Worm (Caenorhabditis elegans) whole organism, L2 larva: ENCODE data around the gene gly-20.

Experiments
- C34F6.9 ChIP-seq: fragments of 150-350 bp; optimal IDR thresholded peaks from 2 replicates; lab custom pipeline; 2014; ENCODE audit warnings: missing biosample characterization, missing genetic modification characterization
- F13H6.1 ChIP-seq: sonication (generic microtip); optimal IDR thresholded peaks from 2 replicates; lab custom pipeline; 2016; ENCODE audit warnings: missing genetic modification characterization, missing compliant biosample characterization
- R02D3.7 ChIP-seq: fragments of 150-350 bp; optimal IDR thresholded peaks from 2 replicates; lab custom pipeline; 2014; ENCODE audit warnings: missing biosample characterization, missing genetic modification characterization
- Y55F3AM.14 ChIP-seq: fragments of 200-800 bp; sonication (Bioruptor generic); optimal IDR thresholded peaks from 2 replicates; lab custom pipeline; 2018; ENCODE audit warnings: mild to moderate bottlenecking, missing genetic modification characterization, missing compliant biosample characterization
- ZK546.5 ChIP-seq: sonication (generic microtip); optimal IDR thresholded peaks from 2 replicates; lab custom pipeline; 2017; ENCODE audit warnings: missing biosample characterization, missing genetic modification characterization
- aly-2 ChIP-seq: fragments of 150-350 bp; optimal IDR thresholded peaks from 2 replicates; lab custom pipeline; 2014; ENCODE audit warnings: missing biosample characterization, missing genetic modification characterization
- ama-1 ChIP-seq: fragments of 150-350 bp; optimal IDR thresholded peaks from 2 replicates; lab custom pipeline; 2018; ENCODE audit warnings: inconsistent platforms
- ceh-16 ChIP-seq: fragments of 150-350 bp; optimal IDR thresholded peaks from 2 replicates; lab custom pipeline; 2014; ENCODE audit warnings: missing biosample characterization, missing genetic modification characterization
- ceh-82 ChIP-seq: fragments of 150-350 bp; optimal IDR thresholded peaks from 2 replicates; lab custom pipeline; 2014; ENCODE audit warnings: missing biosample characterization, missing genetic modification characterization
- dmd-4 ChIP-seq: sonication (generic microtip); optimal IDR thresholded peaks from 2 replicates; lab custom pipeline; 2017; ENCODE audit warnings: missing biosample characterization, missing genetic modification characterization
- egl-27 ChIP-seq: sonication (generic microtip); optimal IDR thresholded peaks from 3 replicates; lab custom pipeline; 2017; ENCODE audit warnings: missing biosample characterization, missing genetic modification reagents, missing genetic modification characterization
- elt-1 ChIP-seq: fragments of 150-350 bp; optimal IDR thresholded peaks from 2 replicates; lab custom pipeline; 2014; ENCODE audit warnings: missing biosample characterization, missing genetic modification characterization
- elt-3 ChIP-seq: sonication (generic microtip); optimal IDR thresholded peaks from 2 replicates; lab custom pipeline; 2017; ENCODE audit warnings: missing biosample characterization, missing genetic modification characterization
- fos-1 ChIP-seq: fragments of 150-350 bp; optimal IDR thresholded peaks from 2 replicates; lab custom pipeline; 2014; ENCODE audit warnings: missing biosample characterization, missing genetic modification characterization
- gmeb-1 ChIP-seq: fragments of 150-350 bp; optimal IDR thresholded peaks from 2 replicates; lab custom pipeline; 2014; ENCODE audit warnings: missing biosample characterization, missing genetic modification characterization
- lin-11 ChIP-seq: fragments of 150-350 bp; sonication (generic microtip); optimal IDR thresholded peaks from 2 replicates; lab custom pipeline; 2014; ENCODE audit warnings: missing biosample characterization, missing genetic modification characterization, inconsistent platforms, mixed read lengths
- lin-13 ChIP-seq: fragments of 150-350 bp; optimal IDR thresholded peaks from 2 replicates; lab custom pipeline; 2014; ENCODE audit warnings: missing biosample characterization, missing genetic modification reagents, missing genetic modification characterization
- lin-39 ChIP-seq: fragments of 150-350 bp; optimal IDR thresholded peaks from 2 replicates; lab custom pipeline; 2014; ENCODE audit warnings: missing biosample characterization, missing genetic modification reagents, missing genetic modification characterization
- lsy-2 ChIP-seq, 2 experiments: fragments of 150-350 bp in 1 of 2; sonication (generic microtip) in 1 of 2; optimal IDR thresholded peaks; 2 replicates each; lab custom pipeline; 2014 to 2017; ENCODE audit warnings: missing biosample characterization in 2 of 2, missing genetic modification characterization in 2 of 2
- mab-5 ChIP-seq: fragments of 150-350 bp; optimal IDR thresholded peaks from 2 replicates; lab custom pipeline; 2014; ENCODE audit warnings: missing biosample characterization, missing genetic modification characterization
- nhr-10 ChIP-seq: sonication (generic microtip); optimal IDR thresholded peaks from 2 replicates; lab custom pipeline; 2017; ENCODE audit warnings: missing biosample characterization, missing genetic modification characterization
- nhr-11 ChIP-seq: fragments of 150-350 bp; optimal IDR thresholded peaks from 2 replicates; lab custom pipeline; 2014; ENCODE audit warnings: missing biosample characterization, missing genetic modification characterization
- nhr-12 ChIP-seq: fragments of 150-350 bp; optimal IDR thresholded peaks from 2 replicates; lab custom pipeline; 2014; ENCODE audit warnings: missing biosample characterization, missing genetic modification characterization
- nhr-129 ChIP-seq: fragments of 150-350 bp; optimal IDR thresholded peaks from 2 replicates; lab custom pipeline; 2014; ENCODE audit warnings: missing biosample characterization, missing genetic modification characterization
- nhr-21 ChIP-seq: fragments of 150-350 bp; optimal IDR thresholded peaks from 2 replicates; lab custom pipeline; 2014; ENCODE audit warnings: missing biosample characterization, missing genetic modification characterization
- nhr-237 ChIP-seq: fragments of 150-350 bp; optimal IDR thresholded peaks from 2 replicates; lab custom pipeline; 2014; ENCODE audit warnings: missing biosample characterization, missing genetic modification characterization
- nhr-25 ChIP-seq: fragments of 150-350 bp; sonication (generic microtip); optimal IDR thresholded peaks from 3 replicates; lab custom pipeline; 2014; ENCODE audit warnings: missing biosample characterization, missing genetic modification characterization
- nhr-6 ChIP-seq: fragments of 150-350 bp; optimal IDR thresholded peaks from 2 replicates; lab custom pipeline; 2014; ENCODE audit warnings: missing biosample characterization, missing genetic modification characterization
- nhr-77 ChIP-seq: fragments of 150-350 bp; optimal IDR thresholded peaks from 2 replicates; lab custom pipeline; 2014; ENCODE audit warnings: missing biosample characterization, missing genetic modification characterization
- skn-1 ChIP-seq: sonication (generic microtip); optimal IDR thresholded peaks from 2 replicates; lab custom pipeline; 2017; ENCODE audit warnings: missing biosample characterization, missing genetic modification characterization
- sma-9 ChIP-seq, 2 experiments: fragments of 150-350 bp in 1 of 2; sonication (generic microtip) in 1 of 2; optimal IDR thresholded peaks; 2 replicates each; lab custom pipeline; 2014 to 2016; ENCODE audit warnings: missing genetic modification characterization in 2 of 2, mild to moderate bottlenecking in 1 of 2, missing biosample characterization in 1 of 2, missing compliant biosample characterization in 1 of 2, missing genetic modification reagents in 1 of 2, moderate library complexity in 1 of 2
- snpc-4 ChIP-seq: fragments of 150-350 bp; optimal IDR thresholded peaks from 2 replicates; lab custom pipeline; 2014; ENCODE audit warnings: missing biosample characterization, missing genetic modification characterization
- unc-55 ChIP-seq: fragments of 150-350 bp; sonication (generic microtip); optimal IDR thresholded peaks from 3 replicates; lab custom pipeline; 2014; ENCODE audit warnings: missing biosample characterization, missing genetic modification reagents, missing genetic modification characterization
- unc-62 ChIP-seq: fragments of 150-350 bp; optimal IDR thresholded peaks from 2 replicates; lab custom pipeline; 2014; ENCODE audit warnings: missing biosample characterization, missing genetic modification reagents, missing genetic modification characterization
- zag-1 ChIP-seq: fragments of 150-350 bp; optimal IDR thresholded peaks from 2 replicates; lab custom pipeline; 2014; ENCODE audit warnings: missing biosample characterization, missing genetic modification characterization
- ztf-11 ChIP-seq: sonication (generic microtip); optimal IDR thresholded peaks from 2 replicates; lab custom pipeline; 2017; ENCODE audit warnings: missing biosample characterization, missing genetic modification characterization
- ztf-4 ChIP-seq: fragments of 150-350 bp; optimal IDR thresholded peaks from 2 replicates; lab custom pipeline; 2014; ENCODE audit warnings: missing biosample characterization, missing genetic modification characterization

gly-20 gene

DNA sequence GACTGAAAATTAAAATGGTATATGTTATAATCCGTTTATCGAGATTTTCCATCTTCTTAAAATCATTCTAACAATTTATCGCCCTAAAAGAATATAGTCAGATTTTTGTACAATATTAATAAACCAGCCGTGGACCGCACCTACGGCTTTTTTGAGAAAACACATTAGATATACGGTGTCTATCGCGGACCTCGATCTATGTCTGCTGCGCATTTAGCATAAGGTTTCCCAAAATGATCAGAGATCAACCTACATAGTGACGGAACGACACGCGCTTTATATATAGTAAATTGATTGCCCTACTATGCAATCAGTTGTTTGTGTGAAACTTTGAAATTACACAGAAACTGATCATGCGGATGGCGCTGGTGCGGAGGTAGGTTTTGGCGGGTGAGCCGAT, 10.3 kb downstream of the gly-20 start:
- TF ChIP-seq nhr-129 (tag; lab: Kevin White, UChicago): no peak
- no peak for TF ChIP-seq snpc-4 (tag; lab: Kevin White, UChicago)
- TF ChIP-seq zag-1: no peak
- no peak for TF ChIP-seq egl-27
- TF ChIP-seq, all 48 proteins: peak for 0

DNA sequence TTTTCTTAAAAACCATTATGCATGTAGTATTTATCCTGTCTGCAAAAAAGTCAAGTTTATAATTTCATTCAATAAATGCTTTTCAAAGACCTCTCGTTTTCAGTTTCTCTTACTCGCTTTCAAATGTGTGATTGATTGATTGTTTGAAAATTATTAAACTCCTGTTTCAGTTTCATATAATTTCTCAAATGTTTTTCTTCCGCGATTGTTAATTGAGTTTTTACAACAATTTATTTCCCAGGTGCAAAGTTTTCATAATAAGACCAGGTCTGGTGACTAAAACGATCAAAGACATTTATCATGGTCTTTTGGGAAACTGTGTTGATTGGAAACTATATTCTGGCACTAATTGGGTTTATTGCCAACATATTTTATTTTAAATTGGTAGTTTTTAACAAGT, 12.0 kb downstream of the gly-20 start, which contains the start of gene T03F7.6:
Gene T03F7.6, plus strand, starts transcription at position 301 of the 400 bp plus-strand sequence.
- TF ChIP-seq fos-1 (tag; lab: Kevin White, UChicago): no peak
- no peak for TF ChIP-seq nhr-237 (tag; lab: Kevin White, UChicago)
- TF ChIP-seq lin-39: no peak
- TF ChIP-seq elt-3: no peak
- no peak for TF ChIP-seq nhr-21
- TF ChIP-seq skn-1 (tag; lab: Kevin White, UChicago): no peak
- no peak for TF ChIP-seq ceh-82 (tag; lab: Kevin White, UChicago)
- TF ChIP-seq lin-11 (tag; lab: Kevin White, UChicago): no peak
- no peak for TF ChIP-seq unc-62 (GFP tag; lab: Kevin White, UChicago)
- TF ChIP-seq lin-13: no peak
- no peak for TF ChIP-seq elt-1 (tag; lab: Kevin White, UChicago)
- TF ChIP-seq mab-5 (tag; lab: Kevin White, UChicago): no peak
- TF ChIP-seq ztf-11: no peak
- no peak for TF ChIP-seq nhr-11 (tag; lab: Kevin White, UChicago)

DNA sequence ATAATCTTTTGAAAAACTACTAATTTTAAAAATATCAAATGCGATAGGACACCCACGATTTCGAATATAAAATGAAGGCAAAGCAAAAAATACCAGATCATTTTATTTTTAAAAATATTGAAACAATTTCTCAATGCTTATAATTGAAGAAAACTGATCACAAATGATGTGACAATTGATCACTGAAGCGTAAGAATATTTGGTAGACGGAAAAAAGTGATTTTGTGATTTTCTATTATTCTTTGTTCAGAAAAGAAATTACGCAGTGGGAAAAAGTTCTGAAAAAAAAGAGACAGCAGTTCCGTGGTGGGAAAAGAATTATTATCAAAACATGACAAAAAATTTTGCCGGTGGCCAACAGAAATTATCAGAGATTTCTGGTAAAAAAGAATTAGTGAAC, 16.3 kb downstream of the gly-20 start, which contains the start of gene T03F7.5:
Gene T03F7.5, minus strand, starts transcription at position 101 of the 400 bp plus-strand sequence.
- TF ChIP-seq nhr-12: no peak
- TF ChIP-seq nhr-25 (tag; lab: Kevin White, UChicago): no peak
- TF ChIP-seq mab-5 (tag; lab: Kevin White, UChicago): no peak
- TF ChIP-seq unc-55 (GFP tag; lab: Kevin White, UChicago): no peak
- no peak for TF ChIP-seq ceh-16
- TF ChIP-seq nhr-77 (tag; lab: Kevin White, UChicago): no peak
- no peak for TF ChIP-seq C34F6.9 (tag; lab: Kevin White, UChicago)
- no peak for TF ChIP-seq F13H6.1 (tag; lab: Kevin White, UChicago)
- no peak for TF ChIP-seq nhr-10
- TF ChIP-seq ama-1 (lab: Kevin White, UChicago): no peak
- TF ChIP-seq R02D3.7 (tag; lab: Kevin White, UChicago): no peak
- TF ChIP-seq dmd-4 (tag; lab: Kevin White, UChicago): no peak
- no peak for TF ChIP-seq zag-1
- TF ChIP-seq lin-39: no peak
- no peak for TF ChIP-seq fos-1 (tag; lab: Kevin White, UChicago)
- no peak for TF ChIP-seq ZK546.5 (tag; lab: Kevin White, UChicago)

DNA sequence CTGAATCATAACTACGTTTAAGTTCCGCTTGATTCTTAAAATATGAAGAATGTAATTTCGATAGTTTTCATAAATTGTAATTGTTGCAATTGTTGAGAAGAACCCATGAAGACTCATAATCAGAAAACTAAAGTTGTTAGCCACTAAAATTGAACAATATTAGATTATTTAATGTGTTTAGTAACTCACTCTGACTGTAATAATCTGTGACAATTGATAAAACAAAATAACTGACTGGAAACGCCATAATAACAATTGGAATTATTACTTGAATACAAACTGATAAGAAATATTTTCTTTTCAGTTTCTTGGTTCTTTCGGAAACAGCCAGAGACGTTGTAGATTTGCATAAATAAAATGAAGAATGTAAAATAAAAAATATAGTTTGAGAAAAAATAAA, 17.0 kb downstream of the gly-20 start:
- TF ChIP-seq lsy-2 (tag; optimal IDR thresholded peaks at IDR 0.05; lab: Kevin White, UChicago): no peak
- no peak for TF ChIP-seq F13H6.1 (tag; lab: Kevin White, UChicago)
- TF ChIP-seq nhr-237 (tag; lab: Kevin White, UChicago): no peak
- no peak for TF ChIP-seq gmeb-1
- no peak for TF ChIP-seq aly-2 (tag; lab: Kevin White, UChicago)
- TF ChIP-seq unc-62 (GFP tag; lab: Kevin White, UChicago): no peak
- no peak for TF ChIP-seq ztf-4 (tag; lab: Kevin White, UChicago)

DNA sequence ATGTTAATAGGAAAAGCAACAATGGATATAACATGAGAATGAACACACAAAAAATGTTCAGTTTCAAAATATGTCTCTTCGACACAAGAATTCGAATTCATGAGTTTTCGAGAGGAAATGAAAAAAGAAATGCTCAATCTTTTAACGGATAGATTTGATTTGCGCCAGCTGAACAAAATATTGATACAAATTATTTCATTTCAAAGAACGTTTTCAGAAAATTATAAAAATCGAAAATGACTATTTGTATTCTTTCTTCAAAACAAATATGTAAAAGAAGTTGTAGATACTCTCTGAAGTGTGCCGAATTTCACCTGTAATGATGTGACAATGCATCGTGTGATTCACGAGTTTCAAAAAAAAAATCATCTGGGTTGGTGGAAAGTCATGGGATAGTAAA, 18.2 kb downstream of the gly-20 start, which contains the start of gene srh-47:
Gene srh-47, minus strand, starts transcription at position 101 of the 400 bp plus-strand sequence.
- no peak for TF ChIP-seq mab-5 (tag; lab: Kevin White, UChicago)
- no peak for TF ChIP-seq dmd-4 (tag; lab: Kevin White, UChicago)
- no peak for TF ChIP-seq zag-1
- no peak for TF ChIP-seq nhr-6
- no peak for TF ChIP-seq sma-9 (GFP tag; optimal IDR thresholded peaks at IDR 0.05; lab: Kevin White, UChicago)
- no peak for TF ChIP-seq sma-9 (tag; optimal IDR thresholded peaks at IDR 0.05; lab: Kevin White, UChicago)
- TF ChIP-seq skn-1 (tag; lab: Kevin White, UChicago): no peak
- no peak for TF ChIP-seq snpc-4 (tag; lab: Kevin White, UChicago)
- TF ChIP-seq Y55F3AM.14 (GFP tag; lab: Kevin White, UChicago): no peak
